Fruit fly (Drosophila melanogaster): Measurements from ENCODE around the gene CG32024.

The CG32024 gene

dm6 chr3L:8825030-8825407 is 17.6 kb downstream of the CG32024 start:
- no peak for TF ChIP-seq noc (tag; optimal IDR thresholded peaks at IDR 0.05)

DNA sequence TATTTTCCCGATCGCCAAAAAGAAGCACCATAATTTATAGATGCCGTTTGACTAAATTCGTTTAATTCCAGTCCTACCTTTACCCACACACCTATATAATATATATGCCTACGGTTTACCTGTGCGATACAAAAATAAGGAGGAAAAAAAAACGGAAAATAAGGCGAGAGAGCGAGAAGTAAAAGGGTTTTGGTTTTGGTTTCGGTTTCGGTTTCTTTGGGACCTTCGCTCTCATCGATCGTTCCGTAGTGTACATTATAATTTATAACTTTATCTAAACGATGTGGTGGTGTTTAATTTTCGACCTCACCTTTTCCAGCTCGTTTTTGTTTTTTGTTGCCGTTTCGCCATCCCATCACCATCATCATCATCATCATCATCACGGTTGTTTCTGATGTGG is 18.2 kb downstream of the CG32024 start:
- no peak for TF ChIP-seq noc (tag; optimal IDR thresholded peaks at IDR 0.05)

- TF ChIP-seq noc (tag; optimal IDR thresholded peaks at IDR 0.05), result no peak
These were observed 18.6 kb downstream of the CG32024 start for dm6 chr3L:8826038-8826437.

DNA sequence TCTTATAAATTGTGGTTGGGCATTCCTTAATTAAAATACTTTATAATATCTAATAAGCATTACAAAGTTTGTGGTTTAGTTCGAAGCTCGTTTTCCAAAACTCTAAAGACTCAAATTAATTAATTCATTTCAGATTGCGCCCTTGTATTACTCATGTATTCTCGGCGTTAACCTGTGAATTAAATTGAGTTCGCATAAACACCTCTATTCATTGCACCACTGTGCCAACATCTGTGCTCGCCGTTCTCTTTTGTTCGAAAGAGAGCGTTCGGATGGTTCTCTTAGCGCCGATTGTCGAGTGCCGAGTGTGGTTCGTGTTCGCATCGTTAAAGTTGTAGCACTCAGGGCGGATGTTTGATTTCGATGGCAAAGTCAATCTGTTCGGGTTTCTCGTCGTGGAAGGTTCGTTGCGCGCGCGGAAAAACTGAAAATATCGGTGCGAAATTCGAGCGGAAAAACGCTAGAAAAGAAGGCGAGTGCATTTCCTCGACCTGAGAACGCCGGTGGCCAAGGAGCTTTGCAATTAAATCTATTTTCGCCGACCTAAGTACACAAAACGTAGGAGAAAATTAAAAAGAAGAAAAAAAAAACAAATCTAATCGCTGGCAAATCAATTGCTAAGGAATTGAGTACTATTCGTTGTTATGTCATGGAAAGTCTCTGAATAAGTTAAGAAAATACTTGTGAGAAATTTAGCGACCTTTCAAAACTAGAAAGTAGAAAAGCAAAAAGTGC is 19.9 kb downstream of the CG32024 start, which contains the start of gene dally:
TSS of gene dally (plus strand) at position 373 of the 735 bp plus-strand sequence.
- peak; percentile 30 for TF ChIP-seq noc (tag; optimal IDR thresholded peaks at IDR 0.05)

DNA sequence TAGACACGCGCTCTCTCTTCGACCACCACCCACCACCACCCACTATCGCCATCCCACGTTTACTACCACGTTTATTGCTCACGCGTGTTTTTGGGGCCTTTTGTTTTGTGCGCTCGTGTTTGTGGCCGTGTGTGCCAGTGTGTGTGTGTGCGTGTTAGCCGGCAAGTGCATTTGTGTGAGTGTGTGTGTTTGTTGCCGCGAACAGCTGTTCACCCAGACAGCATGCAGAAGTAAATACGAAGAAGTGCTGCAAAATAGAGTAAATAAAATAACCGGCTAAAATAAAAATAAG is 20.4 kb downstream of the CG32024 start:
- no peak for TF ChIP-seq noc (tag; optimal IDR thresholded peaks at IDR 0.05)

- TF ChIP-seq noc (tag; optimal IDR thresholded peaks at IDR 0.05), result no peak
These were observed 22.2 kb downstream of the CG32024 start for dm6 chr3L:8829572-8829971.

dm6 chr3L:8830017-8830702 is 22.8 kb downstream of the CG32024 start:
- TF ChIP-seq noc (tag; optimal IDR thresholded peaks at IDR 0.05), result no peak

- TF ChIP-seq noc (tag; optimal IDR thresholded peaks at IDR 0.05), result no peak
These were observed 23.6 kb downstream of the CG32024 start for dm6 chr3L:8830954-8831353.

DNA sequence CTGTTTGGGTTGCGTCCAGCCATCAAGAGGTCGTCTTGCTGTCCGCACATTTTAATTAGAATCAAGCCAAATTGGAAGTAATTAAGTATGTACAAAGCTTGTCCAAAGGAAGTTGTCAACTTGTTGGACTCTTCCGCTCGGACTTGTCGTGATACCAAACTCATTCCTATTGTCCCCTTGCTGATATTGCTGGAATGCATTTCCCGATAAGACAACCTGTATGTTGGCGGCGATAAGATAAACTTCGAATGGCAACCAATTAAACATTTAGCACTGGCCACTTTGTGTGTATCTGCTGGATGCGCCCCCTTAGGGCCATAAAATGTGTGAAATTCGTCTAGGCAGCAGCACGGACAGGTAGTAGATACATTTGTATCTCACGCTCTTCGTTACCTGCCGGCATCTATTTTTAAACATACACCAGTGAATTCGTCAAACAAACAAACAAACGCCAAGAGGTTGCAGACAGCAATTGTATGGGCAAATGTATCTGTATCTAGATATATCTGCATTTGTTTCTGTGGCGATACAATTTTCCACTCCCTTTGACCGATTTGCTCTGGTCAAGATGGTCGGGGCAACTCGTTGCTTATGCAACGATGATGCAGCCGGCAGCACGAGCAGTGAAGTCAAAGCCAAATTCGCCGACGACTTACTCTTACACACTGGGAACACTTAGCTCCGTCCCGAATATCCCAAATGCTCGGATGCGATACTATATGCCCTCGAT is 25.5 kb downstream of the CG32024 start:
- no peak for TF ChIP-seq noc (tag; optimal IDR thresholded peaks at IDR 0.05)

DNA sequence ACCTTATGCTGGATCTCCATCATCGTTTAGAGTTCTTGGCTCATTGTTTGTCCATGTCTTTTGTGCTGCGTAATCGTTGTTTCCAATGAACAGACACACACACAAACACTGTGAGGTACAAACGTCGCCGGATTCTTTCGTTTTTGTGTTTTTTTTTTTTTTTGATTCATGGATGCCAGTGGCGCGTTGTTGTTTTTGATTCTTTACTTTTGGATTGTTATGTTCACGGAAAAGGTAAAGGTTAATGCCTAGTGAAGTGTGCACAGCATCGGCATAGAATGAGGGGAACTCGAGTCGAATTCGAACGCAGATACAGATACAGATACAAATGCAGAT is 26.0 kb downstream of the CG32024 start:
- no peak for TF ChIP-seq noc (tag; optimal IDR thresholded peaks at IDR 0.05)

DNA sequence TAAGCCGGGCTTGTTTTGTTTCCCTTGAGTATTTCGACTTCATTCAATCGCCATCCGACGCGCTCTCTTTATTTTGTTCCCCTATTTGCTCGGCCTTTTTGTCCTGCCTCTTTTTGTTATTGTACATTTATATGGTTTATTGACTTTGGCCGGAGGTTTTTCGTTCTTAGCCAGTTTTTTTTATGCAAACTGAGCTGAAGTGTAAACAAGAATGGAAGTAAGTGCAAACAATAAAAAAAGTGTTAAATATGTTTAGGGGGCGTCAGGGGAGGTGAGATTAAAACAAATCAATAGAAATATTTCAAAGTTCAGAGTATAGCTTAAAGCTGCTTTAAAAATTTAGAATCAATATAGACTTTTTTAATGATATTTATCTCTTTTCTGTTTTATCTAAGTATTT is 27.1 kb downstream of the CG32024 start:
- TF ChIP-seq noc (tag; optimal IDR thresholded peaks at IDR 0.05), result no peak

dm6 chr3L:8834886-8835285 is 27.5 kb downstream of the CG32024 start:
- TF ChIP-seq noc (tag; optimal IDR thresholded peaks at IDR 0.05), result peak; percentile 47

- no peak for TF ChIP-seq noc (tag; optimal IDR thresholded peaks at IDR 0.05)
These were observed 28.0 kb downstream of the CG32024 start for dm6 chr3L:8835441-8835840.

dm6 chr3L:8836162-8836561 is 28.8 kb downstream of the CG32024 start, which contains the start of gene CG32026:
CG32026 (plus strand) TSS chr3L:8836462.
- TF ChIP-seq noc (tag; optimal IDR thresholded peaks at IDR 0.05), result no peak

dm6 chr3L:8839130-8839529 is 31.7 kb downstream of the CG32024 start:
- no peak for TF ChIP-seq noc (tag; optimal IDR thresholded peaks at IDR 0.05)

dm6 chr3L:8839563-8840425 is 32.4 kb downstream of the CG32024 start:
- TF ChIP-seq noc (tag; optimal IDR thresholded peaks at IDR 0.05), result no peak
